Worm (Caenorhabditis elegans) whole organism, L2 larva: Measurements from ENCODE around the gene C02F5.10.

Experiments used
- egl-27 ChIP-seq: sonication (generic microtip); optimal IDR thresholded peaks from 3 replicates; lab custom pipeline; 2017; ENCODE audit warnings: missing biosample characterization, missing genetic modification reagents, missing genetic modification characterization
- elt-1 ChIP-seq: fragments of 150-350 bp; optimal IDR thresholded peaks from 2 replicates; lab custom pipeline; 2014; ENCODE audit warnings: missing biosample characterization, missing genetic modification characterization
- lin-39 ChIP-seq: fragments of 150-350 bp; optimal IDR thresholded peaks from 2 replicates; lab custom pipeline; 2014; ENCODE audit warnings: missing biosample characterization, missing genetic modification reagents, missing genetic modification characterization
- mdl-1 ChIP-seq, 2 experiments: fragments of 150-350 bp in 1 of 2; sonication (generic microtip) in 1 of 2; optimal IDR thresholded peaks; 2 replicates each; lab custom pipeline; 2017; ENCODE audit warnings: missing biosample characterization in 2 of 2, missing genetic modification characterization in 2 of 2
- nhr-12 ChIP-seq: fragments of 150-350 bp; optimal IDR thresholded peaks from 2 replicates; lab custom pipeline; 2014; ENCODE audit warnings: missing biosample characterization, missing genetic modification characterization
- nhr-23 ChIP-seq: fragments of 150-350 bp; optimal IDR thresholded peaks from 2 replicates; lab custom pipeline; 2014; ENCODE audit warnings: missing biosample characterization, missing genetic modification reagents, missing genetic modification characterization

DNA sequence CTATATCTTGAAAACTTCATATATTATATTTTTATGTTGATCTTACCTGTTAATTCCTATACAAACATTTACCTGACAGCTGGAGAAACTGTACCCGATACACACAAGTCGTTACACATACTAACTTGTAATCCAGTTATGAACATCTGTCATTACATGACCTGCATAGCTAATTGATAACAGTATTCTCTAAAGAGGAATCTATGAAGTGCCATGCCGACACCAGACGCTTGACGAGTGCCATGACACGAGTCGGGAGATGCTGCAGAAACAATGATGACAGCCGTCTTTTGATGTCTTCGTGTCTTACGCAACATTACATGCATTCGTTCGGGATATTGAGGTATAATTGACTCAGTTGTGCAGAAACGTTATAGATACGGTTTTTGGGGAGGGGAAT lies 29.2 kb downstream of the C02F5.10 start:
- TF ChIP-seq nhr-12 (tag; lab: Kevin White, UChicago) (no peak), elt-1 (no peak), nhr-23 (no peak), lin-39 (tag; lab: Kevin White, UChicago) (no peak), mdl-1 (tag; optimal IDR thresholded peaks at IDR 0.05; lab: Kevin White, UChicago) (no peak), egl-27 (tag; lab: Kevin White, UChicago) (no peak)
